Worm (Caenorhabditis elegans) whole organism, mixed stage, embryonic: ENCODE measurements around the gene C47E12.14.

Experiments
- blmp-1 ChIP-seq: fragments of 150-350 bp; optimal IDR thresholded peaks from 2 replicates; lab custom pipeline; 2014; ENCODE audit warnings: missing biosample characterization, missing genetic modification characterization
- ham-2 ChIP-seq: fragments of 200-800 bp; sonication (Bioruptor generic); optimal IDR thresholded peaks from 2 replicates; lab custom pipeline; 2018; ENCODE audit warnings: mild to moderate bottlenecking, missing genetic modification characterization, missing compliant biosample characterization
- hlh-1 ChIP-seq: fragments of 150-350 bp; optimal IDR thresholded peaks from 2 replicates; lab custom pipeline; 2014; ENCODE audit warnings: missing biosample characterization, missing genetic modification reagents, missing genetic modification characterization
- lin-13 ChIP-seq: fragments of 150-350 bp; optimal IDR thresholded peaks from 2 replicates; lab custom pipeline; 2014; ENCODE audit warnings: missing biosample characterization, missing genetic modification characterization
- lsy-2 ChIP-seq: fragments of 150-350 bp; optimal IDR thresholded peaks from 2 replicates; lab custom pipeline; 2014; ENCODE audit warnings: missing biosample characterization, missing genetic modification characterization
- mab-5 ChIP-seq: fragments of 150-350 bp; optimal IDR thresholded peaks from 2 replicates; lab custom pipeline; 2014; ENCODE audit warnings: missing biosample characterization, missing genetic modification characterization
- mls-2 ChIP-seq: sonication (generic microtip); optimal IDR thresholded peaks from 2 replicates; lab custom pipeline; 2016; ENCODE audit warnings: mild to moderate bottlenecking, missing genetic modification characterization, moderate library complexity, missing compliant biosample characterization
- nhr-237 ChIP-seq: fragments of 150-350 bp; optimal IDR thresholded peaks from 2 replicates; lab custom pipeline; 2014; ENCODE audit warnings: missing biosample characterization, missing genetic modification characterization
- nhr-28 ChIP-seq: fragments of 150-350 bp; optimal IDR thresholded peaks from 2 replicates; lab custom pipeline; 2014; ENCODE audit warnings: missing biosample characterization, missing genetic modification characterization
- nhr-76 ChIP-seq: sonication (generic microtip); optimal IDR thresholded peaks from 2 replicates; lab custom pipeline; 2017; ENCODE audit warnings: missing biosample characterization, missing genetic modification characterization
- snpc-4 ChIP-seq: fragments of 150-350 bp; optimal IDR thresholded peaks from 2 replicates; lab custom pipeline; 2014; ENCODE audit warnings: missing biosample characterization, missing genetic modification characterization
- unc-39 ChIP-seq: fragments of 150-350 bp; optimal IDR thresholded peaks from 2 replicates; lab custom pipeline; 2014; ENCODE audit warnings: missing biosample characterization, missing genetic modification characterization
- unc-62 ChIP-seq: fragments of 150-350 bp; optimal IDR thresholded peaks from 2 replicates; lab custom pipeline; 2014; ENCODE audit warnings: missing biosample characterization, missing genetic modification reagents, missing genetic modification characterization
- ztf-11 ChIP-seq: fragments of 150-350 bp; optimal IDR thresholded peaks from 2 replicates; lab custom pipeline; 2014; ENCODE audit warnings: missing biosample characterization, missing genetic modification characterization

- no peak for TF ChIP-seq ham-2 (GFP tag; lab: Kevin White, UChicago)
- no peak for TF ChIP-seq ztf-11 (tag; lab: Kevin White, UChicago)
- TF ChIP-seq nhr-237 (tag; lab: Kevin White, UChicago) = no peak
- TF ChIP-seq nhr-28 (tag; lab: Kevin White, UChicago) = no peak
- TF ChIP-seq nhr-76 = no peak
- no peak for TF ChIP-seq lin-13 (tag; lab: Kevin White, UChicago)
- TF ChIP-seq blmp-1 (tag; lab: Kevin White, UChicago) = no peak
- no peak for TF ChIP-seq snpc-4 (tag; lab: Kevin White, UChicago)
- TF ChIP-seq unc-62 (GFP tag; lab: Kevin White, UChicago) = no peak
- TF ChIP-seq hlh-1 = no peak
- no peak for TF ChIP-seq unc-39 (tag; lab: Kevin White, UChicago)
- no peak for TF ChIP-seq lsy-2 (tag; lab: Kevin White, UChicago)
- no peak for TF ChIP-seq mls-2
- TF ChIP-seq mab-5 (tag; lab: Kevin White, UChicago) = no peak
Measured at ce11 chrIV:9994895-9995394, 18.8 kb upstream of the C47E12.14 start, which contains the start of gene uba-1.
